Fruit fly (Drosophila melanogaster): ENCODE results near the gene CG34448.

The CG34448 gene

dm6 chr2L:2415109-2415508 lies 2.7 kb downstream of the CG34448 start, which contains the start of gene CG18641 (continued):
- TF ChIP-seq ATbp (GFP tag; optimal IDR thresholded peaks at IDR 0.05): no peak
- TF ChIP-seq rib (GFP tag; IDR thresholded peaks at IDR 0.05): no peak
- TF ChIP-seq Lpt (GFP tag; optimal IDR thresholded peaks at IDR 0.05): no peak
- TF ChIP-seq Jarid2 (GFP tag; optimal IDR thresholded peaks at IDR 0.05): peak; percentile 53
- no peak for TF ChIP-seq Optix (GFP tag; IDR thresholded peaks at IDR 0.05)
- TF ChIP-seq fd3F (GFP tag; optimal IDR thresholded peaks at IDR 0.05): no peak
- no peak for TF ChIP-seq CG34224 (GFP tag; IDR thresholded peaks at IDR 0.05; ENCODE audit: partially characterized antibody)
- TF ChIP-seq Deaf1 (tag; optimal IDR thresholded peaks at IDR 0.05): peak; percentile 86
- TF ChIP-seq Xbp1 (GFP tag; optimal IDR thresholded peaks at IDR 0.05): no peak
- TF ChIP-seq Doc2 (GFP tag; IDR thresholded peaks at IDR 0.05): no peak
- TF ChIP-seq Scr (GFP tag; IDR thresholded peaks at IDR 0.05; ENCODE audit: partially characterized antibody): no peak
- TF ChIP-seq CG18262 (tag; optimal IDR thresholded peaks at IDR 0.05): no peak
- no peak for TF ChIP-seq inv (GFP tag; IDR thresholded peaks at IDR 0.05; ENCODE audit: partially characterized antibody)
- no peak for TF ChIP-seq sisA (GFP tag; IDR thresholded peaks at IDR 0.05)
- TF ChIP-seq ab (GFP tag; optimal IDR thresholded peaks at IDR 0.05): no peak
- 0 out of 3 replicates have a peak, but pooled peaks have one; percentile 11 for TF ChIP-seq sr (GFP tag; IDR thresholded peaks at IDR 0.05)
- TF ChIP-seq CG14965 (GFP tag; optimal IDR thresholded peaks at IDR 0.05; ENCODE audit: borderline replicate concordance): no peak
- no peak for TF ChIP-seq CG7745 (tag; optimal IDR thresholded peaks at IDR 0.05)
- 0 out of 3 replicates have a peak, but pooled peaks have one; percentile 14 for TF ChIP-seq knrl (GFP tag; IDR thresholded peaks at IDR 0.05; ENCODE audit: partially characterized antibody)
- TF ChIP-seq HLH54F (GFP tag; optimal IDR thresholded peaks at IDR 0.05): no peak
- TF ChIP-seq CG1529 (GFP tag; optimal IDR thresholded peaks at IDR 0.05): no peak
- no peak for TF ChIP-seq CG17829 (tag; optimal IDR thresholded peaks at IDR 0.05)
- TF ChIP-seq CG12769 (tag; optimal IDR thresholded peaks at IDR 0.05): peak; percentile 6
- TF ChIP-seq CG2116 (GFP tag; optimal IDR thresholded peaks at IDR 0.05): no peak
- no peak for TF ChIP-seq tio (GFP tag; optimal IDR thresholded peaks at IDR 0.05)
- no peak for TF ChIP-seq CG18011 (GFP tag; optimal IDR thresholded peaks at IDR 0.05)
- no peak for TF ChIP-seq PHDP (tag; optimal IDR thresholded peaks at IDR 0.05)
- no peak for TF ChIP-seq eyg (GFP tag; optimal IDR thresholded peaks at IDR 0.05)
- TF ChIP-seq sima (GFP tag; optimal IDR thresholded peaks at IDR 0.05): no peak
- TF ChIP-seq sug (tag; optimal IDR thresholded peaks at IDR 0.05): no peak
- TF ChIP-seq CG6854 (GFP tag; optimal IDR thresholded peaks at IDR 0.05): no peak
- no peak for TF ChIP-seq CG10267 (tag; optimal IDR thresholded peaks at IDR 0.05)
- TF ChIP-seq en (GFP tag; optimal IDR thresholded peaks at IDR 0.05): no peak
- no peak for TF ChIP-seq jumu (GFP tag; optimal IDR thresholded peaks at IDR 0.05)
- TF ChIP-seq ttk (GFP tag; IDR thresholded peaks at IDR 0.05): no peak
- TF ChIP-seq CG13287 (GFP tag; IDR thresholded peaks at IDR 0.05; ENCODE audit: partially characterized antibody): peak; percentile 10; the same call in 1 of the 2 replicates
- TF ChIP-seq disco-r (GFP tag; optimal IDR thresholded peaks at IDR 0.05): no peak
- no peak for TF ChIP-seq Hr39 (optimal IDR thresholded peaks at IDR 0.05)
- TF ChIP-seq CG11085 (GFP tag; IDR thresholded peaks at IDR 0.05): no peak
- TF ChIP-seq Med (GFP tag): peak; percentile 68
- TF ChIP-seq Stat92E (GFP tag; optimal IDR thresholded peaks at IDR 0.05): no peak
- TF ChIP-seq D (optimal IDR thresholded peaks at IDR 0.05): no peak
- TF ChIP-seq D (GFP tag; optimal IDR thresholded peaks at IDR 0.05): no peak
- TF ChIP-seq Mes4 (GFP tag; optimal IDR thresholded peaks at IDR 0.05): no peak
- TF ChIP-seq chinmo (GFP tag; IDR thresholded peaks at IDR 0.05; ENCODE audit: partially characterized antibody): 0 out of 4 replicates have a peak, but pooled peaks have one; percentile 25
- no peak for TF ChIP-seq CG6683 (GFP tag; optimal IDR thresholded peaks at IDR 0.05)
- TF ChIP-seq btn (GFP tag; optimal IDR thresholded peaks at IDR 0.05): no peak
- no peak for TF ChIP-seq CG13624 (GFP tag; optimal IDR thresholded peaks at IDR 0.05)
- peak; percentile 53 for TF ChIP-seq CG11247 (GFP tag; IDR thresholded peaks at IDR 0.05)
- no peak for TF ChIP-seq jigr1 (GFP tag; IDR thresholded peaks at IDR 0.05)
- TF ChIP-seq eve (GFP tag; optimal IDR thresholded peaks at IDR 0.05): no peak
